Fruit fly (Drosophila melanogaster): Measurements from ENCODE around the gene ari-1.

DNA sequence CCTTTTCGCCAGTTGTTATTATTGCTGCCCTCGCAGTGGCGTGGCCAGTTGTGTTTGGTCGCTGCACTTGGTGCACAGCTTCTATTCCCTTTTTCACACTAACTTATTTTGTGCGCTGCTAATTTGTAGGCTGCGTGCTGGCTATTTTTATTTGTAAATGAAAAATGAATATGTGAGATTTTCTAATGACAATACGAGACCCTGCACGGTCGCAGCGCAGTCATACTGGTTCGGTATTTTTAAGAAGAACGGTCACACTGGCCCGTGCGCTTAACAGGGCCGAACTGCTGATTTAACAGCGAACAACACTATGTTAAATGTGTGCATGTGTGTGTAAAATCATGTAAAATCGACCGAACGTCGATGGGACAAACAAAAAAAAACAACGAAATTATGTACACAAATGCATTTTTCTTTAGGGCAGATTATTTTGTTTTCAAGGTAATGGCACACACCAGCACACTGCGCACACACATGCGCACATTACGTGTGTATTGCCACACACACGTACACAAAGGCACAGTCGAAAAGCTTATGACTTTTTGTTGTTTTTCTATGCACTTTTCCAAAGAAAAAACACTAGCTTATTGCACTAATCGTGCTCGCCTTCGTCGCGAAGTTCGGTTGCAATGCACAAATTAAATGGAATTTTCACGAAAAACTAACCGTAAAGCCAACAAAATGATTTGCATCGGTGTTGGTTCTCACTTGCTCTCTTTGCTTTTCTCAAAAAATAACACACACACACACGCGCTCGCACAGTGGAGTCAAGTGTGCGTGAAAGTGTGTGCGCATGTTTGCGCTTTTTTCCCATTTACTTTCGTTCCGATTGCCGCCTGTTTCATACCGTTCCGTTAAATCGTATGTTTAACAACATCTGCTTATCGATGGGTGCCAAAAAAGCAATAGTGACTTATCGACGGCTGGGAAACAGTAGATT is at the start of gene ari-1:
- TF ChIP-seq net (GFP tag; optimal IDR thresholded peaks at IDR 0.05) (no peak), dac (GFP tag; optimal IDR thresholded peaks at IDR 0.05) (peak; percentile 12), CG6163 (GFP tag; IDR thresholded peaks at IDR 0.05) (no peak), Hr38 (GFP tag; optimal IDR thresholded peaks at IDR 0.05) (no peak), Smox (GFP tag; optimal IDR thresholded peaks at IDR 0.05) (no peak)

All from whole organism, prepupa.